Worm (Caenorhabditis elegans): ENCODE measurements around the gene K06B9.6.

Gene K06B9.6

ce11 chrIV:4212733-4213132 lies 16.1 kb upstream of the K06B9.6 start (continued):
- TF ChIP-seq mdl-1 (tag; optimal IDR thresholded peaks at IDR 0.05) (peak in 1 of 2 experiments; percentile 61), nhr-42 (GFP tag; IDR thresholded peaks at IDR 0.05) (no peak), php-3 (GFP tag; IDR thresholded peaks at IDR 0.05) (peak; percentile 43; the same call in 1 of the 2 replicates), zip-11 (GFP tag; IDR thresholded peaks at IDR 0.05) (no peak), pha-4 (GFP tag; IDR thresholded peaks at IDR 0.05) (no peak), pha-4 (tag; optimal IDR thresholded peaks at IDR 0.05) (no peak), Y105C5A.15 (GFP tag; IDR thresholded peaks at IDR 0.05) (no peak), sdz-12 (GFP tag; optimal IDR thresholded peaks at IDR 0.05) (no peak), daf-16 (GFP tag; optimal IDR thresholded peaks at IDR 0.05) (no peak), daf-16 (tag; optimal IDR thresholded peaks at IDR 0.05) (peak; percentile 48), egl-43 (GFP tag; IDR thresholded peaks at IDR 0.05) (no peak), mes-2 (tag; optimal IDR thresholded peaks at IDR 0.05; ENCODE audit: poor library complexity, severe bottlenecking) (no peak), mxl-2 (GFP tag; conservative IDR thresholded peaks at IDR 0.05) (no peak), rbr-2 (tag; optimal IDR thresholded peaks at IDR 0.05) (no peak), nhr-48 (tag; optimal IDR thresholded peaks at IDR 0.05) (peak; percentile 78), ces-1 (GFP tag; optimal IDR thresholded peaks at IDR 0.05) (no peak), madf-9 (GFP tag; conservative IDR thresholded peaks at IDR 0.05) (no peak), ceh-44 (GFP tag; IDR thresholded peaks at IDR 0.05) (no peak), zip-2 (tag; optimal IDR thresholded peaks at IDR 0.05) (no peak), fkh-10 (GFP tag; optimal IDR thresholded peaks at IDR 0.05) (no peak)

ce11 chrIV:4210868-4211267 lies 14.2 kb upstream of the K06B9.6 start:
- no peak for TF ChIP-seq ama-1 (optimal IDR thresholded peaks at IDR 0.05)
- TF ChIP-seq rbr-2 (tag; optimal IDR thresholded peaks at IDR 0.05) = peak; percentile 44
- no peak for TF ChIP-seq T26A8.4 (GFP tag; IDR thresholded peaks at IDR 0.05)
- no peak for TF ChIP-seq F49E8.2 (tag; optimal IDR thresholded peaks at IDR 0.05; ENCODE audit: borderline replicate concordance)
- TF ChIP-seq lin-15B (tag; optimal IDR thresholded peaks at IDR 0.05) = no peak
- TF ChIP-seq mdt-29 (GFP tag; IDR thresholded peaks at IDR 0.05) = no peak
- no peak for TF ChIP-seq nhr-25 (tag; optimal IDR thresholded peaks at IDR 0.05; ENCODE audit: borderline replicate concordance, insufficient read depth)
- peak in 1 of 2 experiments; percentile 5 for TF ChIP-seq lsy-2 (tag; optimal IDR thresholded peaks at IDR 0.05)
- TF ChIP-seq set-16 (GFP tag; IDR thresholded peaks at IDR 0.05) = peak; percentile 74
- TF ChIP-seq unc-62 (GFP tag; optimal IDR thresholded peaks at IDR 0.05 in 1 of 2) = peak in 1 of 2 experiments; percentile 78
- TF ChIP-seq unc-62 (tag; optimal IDR thresholded peaks at IDR 0.05) = no peak
- TF ChIP-seq ctbp-1 (GFP tag; IDR thresholded peaks at IDR 0.05) = 0 out of 2 replicates have a peak, but pooled peaks have one; percentile 20
- no peak for TF ChIP-seq aly-2 (tag; optimal IDR thresholded peaks at IDR 0.05)
- TF ChIP-seq mes-2 (tag; optimal IDR thresholded peaks at IDR 0.05; ENCODE audit: poor library complexity, severe bottlenecking) = peak; percentile 12
- peak; percentile 33 to 67 for TF ChIP-seq mdl-1 (tag; optimal IDR thresholded peaks at IDR 0.05)
- peak; percentile 2 for TF ChIP-seq hlh-11 (tag; optimal IDR thresholded peaks at IDR 0.05)
- TF ChIP-seq ceh-62 (tag; optimal IDR thresholded peaks at IDR 0.05) = no peak
- no peak for TF ChIP-seq nhr-42 (GFP tag; IDR thresholded peaks at IDR 0.05)

- no peak for TF ChIP-seq lin-13 (GFP tag; optimal IDR thresholded peaks at IDR 0.05)
- no peak for TF ChIP-seq F37D6.2 (tag; optimal IDR thresholded peaks at IDR 0.05)
- no peak for TF ChIP-seq skn-1 (tag; optimal IDR thresholded peaks at IDR 0.05)
- no peak for TF ChIP-seq zfp-2 (tag; optimal IDR thresholded peaks at IDR 0.05)
- no peak for TF ChIP-seq attf-4 (tag; optimal IDR thresholded peaks at IDR 0.05)
- no peak for TF ChIP-seq unc-39 (tag; optimal IDR thresholded peaks at IDR 0.05)
- TF ChIP-seq T26A8.4 (GFP tag; IDR thresholded peaks at IDR 0.05) = no peak
- TF ChIP-seq hlh-30 (tag; optimal IDR thresholded peaks at IDR 0.05; ENCODE audit: insufficient read depth) = no peak
- no peak for TF ChIP-seq ceh-20 (GFP tag; IDR thresholded peaks at IDR 0.05)
- TF ChIP-seq spr-3 (GFP tag; optimal IDR thresholded peaks at IDR 0.05) = no peak
- TF ChIP-seq duxl-1 (tag; optimal IDR thresholded peaks at IDR 0.05; ENCODE audit: poor library complexity) = no peak
- TF ChIP-seq Y75B8A.6 (GFP tag; IDR thresholded peaks at IDR 0.05) = no peak
Measured at ce11 chrIV:4209084-4209483, 12.5 kb upstream of the K06B9.6 start.
